Fruit fly (Drosophila melanogaster) whole organism, embryonic: ENCODE measurements around the gene Prosalpha3T.

Experiments
- Bdp1 ChIP-seq: fragments of 200-800 bp; sonication (Bioruptor generic); optimal IDR thresholded peaks from 3 replicates; lab custom pipeline; 2016; ENCODE audit warnings: missing biosample characterization, missing genetic modification characterization
- CG10209 ChIP-seq: fragments of 200-800 bp; sonication (Bioruptor generic); optimal IDR thresholded peaks from 3 replicates; lab custom pipeline; 2017; ENCODE audit warnings: missing biosample characterization, mild to moderate bottlenecking, missing genetic modification characterization, missing genetic modification reagents
- CG12769 ChIP-seq: fragments of 200-800 bp; sonication (Bioruptor generic); optimal IDR thresholded peaks from 2 replicates; lab custom pipeline; 2019; ENCODE audit warnings: missing biosample characterization, mild to moderate bottlenecking, missing genetic modification characterization, moderate library complexity
- CG12942 ChIP-seq: fragments of 200-800 bp; sonication (Bioruptor generic); optimal IDR thresholded peaks from 3 replicates; lab custom pipeline; 2016; ENCODE audit warnings: missing biosample characterization, missing genetic modification characterization
- CG13894 ChIP-seq: fragments of 200-800 bp; sonication (Bioruptor generic); optimal IDR thresholded peaks from 3 replicates; lab custom pipeline; 2018; ENCODE audit warnings: missing biosample characterization, mild to moderate bottlenecking, missing genetic modification characterization, moderate library complexity
- CG15601 ChIP-seq: fragments of 200-800 bp; sonication (Bioruptor generic); optimal IDR thresholded peaks from 3 replicates; lab custom pipeline; 2019; ENCODE audit warnings: missing biosample characterization, mild to moderate bottlenecking, missing genetic modification characterization, moderate library complexity
- CG1602 ChIP-seq: fragments of 200-800 bp; sonication (Bioruptor generic); optimal IDR thresholded peaks from 3 replicates; lab custom pipeline; 2016; ENCODE audit warnings: missing biosample characterization, missing genetic modification characterization
- CG1792 ChIP-seq: fragments of 200-800 bp; sonication (Bioruptor generic); optimal IDR thresholded peaks from 2 replicates; lab custom pipeline; 2016; ENCODE audit warnings: missing biosample characterization, missing genetic modification characterization
- CG2712 ChIP-seq: fragments of 200-800 bp; optimal IDR thresholded peaks from 3 replicates; lab custom pipeline; 2019; ENCODE audit warnings: missing biosample characterization, mild to moderate bottlenecking, missing genetic modification characterization, moderate library complexity
- CG3163 ChIP-seq: fragments of 200-800 bp; sonication (Bioruptor generic); optimal IDR thresholded peaks from 3 replicates; lab custom pipeline; 2016; ENCODE audit warnings: missing biosample characterization, missing genetic modification characterization
- CG34422 ChIP-seq: fragments of 200-800 bp; sonication (Bioruptor generic); IDR thresholded peaks from 3 replicates; pipeline ENCODE4 v1.3.6; 2022; ENCODE audit warnings: missing biosample characterization, missing genetic modification characterization
- CG5245 ChIP-seq: fragments of 200-800 bp; sonication (Bioruptor generic); optimal IDR thresholded peaks from 3 replicates; lab custom pipeline; 2016; ENCODE audit warnings: missing biosample characterization, missing genetic modification characterization
- CG5953 ChIP-seq: fragments of 200-800 bp; sonication (Bioruptor generic); IDR thresholded peaks from 2 replicates; pipeline ENCODE4 v1.3.6; 2022; ENCODE audit warnings: missing biosample characterization, missing genetic modification characterization
- CG6791 ChIP-seq: fragments of 200-800 bp; sonication (Bioruptor generic); IDR thresholded peaks from 3 replicates; pipeline ENCODE4 v1.3.6; 2022; ENCODE audit warnings: missing biosample characterization, missing genetic modification characterization; ENCODE audit not compliant: partially characterized antibody
- CG6813 ChIP-seq: fragments of 200-800 bp; sonication (Bioruptor generic); optimal IDR thresholded peaks from 2 replicates; lab custom pipeline; 2017; ENCODE audit warnings: missing biosample characterization, missing genetic modification characterization, mild to moderate bottlenecking, moderate library complexity, missing genetic modification reagents
- CG7372 ChIP-seq: fragments of 200-800 bp; sonication (Bioruptor generic); IDR thresholded peaks from 2 replicates; pipeline ENCODE4 v1.3.6; 2022; ENCODE audit warnings: missing biosample characterization, missing genetic modification characterization
- CG7928 ChIP-seq: fragments of 200-800 bp; sonication (Bioruptor generic); optimal IDR thresholded peaks from 2 replicates; lab custom pipeline; 2017; ENCODE audit warnings: missing biosample characterization, mild to moderate bottlenecking, missing genetic modification characterization
- CG9437 ChIP-seq: fragments of 200-800 bp; sonication (Bioruptor generic); optimal IDR thresholded peaks from 2 replicates; lab custom pipeline; 2018; ENCODE audit warnings: missing biosample characterization, mild to moderate bottlenecking, missing genetic modification characterization
- Dad ChIP-seq: fragments of 200-800 bp; sonication (Bioruptor generic); optimal IDR thresholded peaks from 3 replicates; lab custom pipeline; 2016; ENCODE audit warnings: missing biosample characterization, missing genetic modification characterization
- Deaf1 ChIP-seq: fragments of 200-800 bp; optimal IDR thresholded peaks from 3 replicates; lab custom pipeline; 2019; ENCODE audit warnings: missing biosample characterization, mild to moderate bottlenecking, missing genetic modification characterization, moderate library complexity
- Doc2 ChIP-seq: fragments of 200-800 bp; sonication (Bioruptor generic); IDR thresholded peaks from 2 replicates; pipeline ENCODE4 v1.3.6; 2022; ENCODE audit warnings: missing biosample characterization, missing genetic modification characterization
- ERR ChIP-seq: fragments of 200-800 bp; sonication (Bioruptor generic); optimal IDR thresholded peaks from 2 replicates; lab custom pipeline; 2016; ENCODE audit warnings: missing biosample characterization, missing genetic modification characterization
- Ets97D ChIP-seq: fragments of 200-800 bp; sonication (Bioruptor generic); optimal IDR thresholded peaks from 3 replicates; lab custom pipeline; 2016; ENCODE audit warnings: missing biosample characterization, missing genetic modification characterization
- Fer2 ChIP-seq: fragments of 200-800 bp; sonication (Bioruptor generic); optimal IDR thresholded peaks from 2 replicates; lab custom pipeline; 2018; ENCODE audit warnings: missing biosample characterization, mild to moderate bottlenecking, missing genetic modification characterization, moderate library complexity
- Gug ChIP-seq: fragments of 200-800 bp; sonication (Bioruptor generic); IDR thresholded peaks from 4 replicates; pipeline ENCODE4 v1.3.6; 2022; ENCODE audit warnings: missing biosample characterization, missing genetic modification characterization
- H2.0 ChIP-seq: fragments of 200-800 bp; sonication (Bioruptor generic); IDR thresholded peaks from 2 replicates; pipeline ENCODE4 v1.3.6; 2022; ENCODE audit warnings: missing biosample characterization, missing genetic modification characterization
- Hr39 ChIP-seq: fragments of >200 bp; optimal IDR thresholded peaks from 2 replicates; lab custom pipeline; 2017
- Lhr ChIP-seq: fragments of 200-800 bp; sonication (Bioruptor generic); optimal IDR thresholded peaks from 3 replicates; lab custom pipeline; 2017; ENCODE audit warnings: mild to moderate bottlenecking, missing biosample characterization, missing genetic modification reagents, missing genetic modification characterization
- Neu2 ChIP-seq: fragments of 200-800 bp; sonication (Bioruptor generic); optimal IDR thresholded peaks from 3 replicates; lab custom pipeline; 2016; ENCODE audit warnings: missing biosample characterization, missing genetic modification characterization, borderline replicate concordance
- Rx ChIP-seq: fragments of 200-800 bp; sonication (Bioruptor generic); IDR thresholded peaks from 2 replicates; pipeline ENCODE4 v1.3.6; 2022; ENCODE audit warnings: missing biosample characterization, missing genetic modification characterization
- Sin3A ChIP-seq: fragments of >200 bp; optimal IDR thresholded peaks from 2 replicates; lab custom pipeline; 2018
- Tbp ChIP-seq: fragments of >200 bp; optimal IDR thresholded peaks from 2 replicates; lab custom pipeline; 2018; ENCODE audit warnings: missing biosample characterization, missing genetic modification characterization
- Trl ChIP-seq, 3 experiments: fragments of >200 bp in 2 of 3; fragments of 200-800 bp in 1 of 3; sonication (Bioruptor generic) in 1 of 3; optimal IDR thresholded peaks; 2 replicates in 1 of 3; 3 replicates in 2 of 3; lab custom pipeline; 2016 to 2017; ENCODE audit warnings: missing biosample characterization in 1 of 3, missing genetic modification characterization in 1 of 3
- ab ChIP-seq: fragments of 200-800 bp; sonication (Bioruptor generic); optimal IDR thresholded peaks from 2 replicates; lab custom pipeline; 2016; ENCODE audit warnings: missing biosample characterization, missing genetic modification characterization
- ato ChIP-seq: fragments of 200-800 bp; sonication (Bioruptor generic); IDR thresholded peaks from 2 replicates; pipeline ENCODE4 v1.3.6; 2022; ENCODE audit warnings: missing biosample characterization, missing genetic modification characterization; ENCODE audit not compliant: partially characterized antibody
- bsh ChIP-seq, 2 experiments: fragments of 200-800 bp; sonication (Bioruptor generic); optimal IDR thresholded peaks; 2 replicates each; lab custom pipeline; 2017 to 2018; ENCODE audit warnings: mild to moderate bottlenecking in 2 of 2, missing biosample characterization in 2 of 2, missing genetic modification characterization in 2 of 2, moderate library complexity in 1 of 2
- chinmo ChIP-seq: fragments of 200-800 bp; sonication (Bioruptor generic); IDR thresholded peaks from 4 replicates; pipeline ENCODE4 v1.3.6; 2022; ENCODE audit warnings: missing biosample characterization, missing genetic modification characterization; ENCODE audit not compliant: partially characterized antibody
- crol ChIP-seq: fragments of 200-800 bp; sonication (Bioruptor generic); IDR thresholded peaks from 2 replicates; pipeline ENCODE4 v1.3.6; 2022; ENCODE audit warnings: missing biosample characterization, missing genetic modification characterization
- cwo ChIP-seq: fragments of 200-800 bp; sonication (Bioruptor generic); optimal IDR thresholded peaks from 3 replicates; lab custom pipeline; 2017; ENCODE audit warnings: missing biosample characterization, missing genetic modification characterization, mild to moderate bottlenecking, moderate library complexity, missing genetic modification reagents
- emc ChIP-seq: fragments of 200-800 bp; sonication (Bioruptor generic); optimal IDR thresholded peaks from 2 replicates; lab custom pipeline; 2016; ENCODE audit warnings: missing biosample characterization, missing genetic modification characterization
- ewg ChIP-seq: fragments of 200-800 bp; sonication (Bioruptor generic); optimal IDR thresholded peaks from 3 replicates; lab custom pipeline; 2017; ENCODE audit warnings: mild to moderate bottlenecking, missing biosample characterization, missing genetic modification reagents, missing genetic modification characterization
- fd3F ChIP-seq: fragments of 200-800 bp; sonication (Bioruptor generic); optimal IDR thresholded peaks from 2 replicates; lab custom pipeline; 2018; ENCODE audit warnings: missing biosample characterization, mild to moderate bottlenecking, missing genetic modification characterization, moderate library complexity
- grn ChIP-seq: fragments of 200-800 bp; sonication (Bioruptor generic); optimal IDR thresholded peaks from 3 replicates; lab custom pipeline; 2017; ENCODE audit warnings: missing biosample characterization, missing genetic modification characterization
- mirr ChIP-seq: fragments of 200-800 bp; sonication (Bioruptor generic); optimal IDR thresholded peaks from 3 replicates; lab custom pipeline; 2018; ENCODE audit warnings: missing biosample characterization, mild to moderate bottlenecking, missing genetic modification characterization
- psq ChIP-seq: fragments of 200-800 bp; sonication (Bioruptor generic); optimal IDR thresholded peaks from 2 replicates; lab custom pipeline; 2017; ENCODE audit warnings: missing biosample characterization, missing genetic modification characterization
- pum ChIP-seq: fragments of 200-800 bp; sonication (Bioruptor generic); optimal IDR thresholded peaks from 2 replicates; lab custom pipeline; 2016; ENCODE audit warnings: missing biosample characterization, missing genetic modification characterization
- scrt ChIP-seq: fragments of 200-800 bp; sonication (Bioruptor generic); optimal IDR thresholded peaks from 2 replicates; lab custom pipeline; 2018; ENCODE audit warnings: missing biosample characterization, mild to moderate bottlenecking, missing genetic modification characterization, moderate library complexity
- slp2 ChIP-seq: fragments of 200-800 bp; sonication (Bioruptor generic); optimal IDR thresholded peaks from 2 replicates; lab custom pipeline; 2016; ENCODE audit warnings: missing biosample characterization, missing genetic modification characterization
- ssp ChIP-seq: fragments of 200-800 bp; sonication (Bioruptor generic); IDR thresholded peaks from 2 replicates; pipeline ENCODE4 v1.3.6; 2022; ENCODE audit warnings: missing biosample characterization, missing genetic modification characterization
- vvl ChIP-seq: fragments of 200-800 bp; sonication (Bioruptor generic); IDR thresholded peaks from 2 replicates; pipeline ENCODE4 v1.3.6; 2022; ENCODE audit warnings: missing biosample characterization, missing genetic modification characterization
- wek ChIP-seq: fragments of 200-800 bp; sonication (Bioruptor generic); optimal IDR thresholded peaks from 3 replicates; lab custom pipeline; 2018; ENCODE audit warnings: missing biosample characterization, mild to moderate bottlenecking, missing genetic modification characterization, moderate library complexity
- zen ChIP-seq: fragments of 200-800 bp; sonication (Bioruptor generic); optimal IDR thresholded peaks from 3 replicates; lab custom pipeline; 2018; ENCODE audit warnings: missing biosample characterization, mild to moderate bottlenecking, missing genetic modification characterization, moderate library complexity

Gene Prosalpha3T

DNA sequence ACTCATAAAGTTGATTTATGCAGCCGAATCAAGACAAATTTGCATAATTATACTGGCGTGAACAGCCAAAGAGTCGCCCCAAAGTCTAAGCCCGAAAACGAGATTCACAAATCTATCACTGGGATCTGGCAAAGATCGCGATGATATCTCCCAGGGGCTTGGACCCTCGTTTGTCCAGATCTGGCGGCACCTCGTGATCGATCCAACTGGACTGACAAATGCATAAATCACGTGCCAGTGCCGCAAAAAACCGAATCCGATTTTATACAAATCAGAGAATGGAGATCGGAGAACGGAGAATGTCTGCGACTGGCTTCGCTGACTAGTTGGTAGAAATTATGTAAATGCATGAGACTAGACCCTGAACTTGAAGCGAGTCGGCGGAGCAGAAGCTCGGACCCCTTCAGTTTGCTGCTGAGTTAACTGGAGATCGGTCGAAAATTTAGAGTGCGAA is 2.6 kb upstream of the Prosalpha3T start, which contains the start of gene CG15554:
TSS of gene CG15554 (plus strand) at position 404 of the 454 bp plus-strand sequence.
- no peak for TF ChIP-seq mirr (GFP tag; lab: Kevin White, UChicago)
- peak; percentile 35 for TF ChIP-seq grn
- no peak for TF ChIP-seq Gug
- no peak for TF ChIP-seq CG15601 (tag; lab: Kevin White, UChicago)
- TF ChIP-seq ato (GFP tag; lab: Robert Waterston, UW), result no peak
- TF ChIP-seq CG6813 (GFP tag; lab: Kevin White, UChicago), result no peak
- no peak for TF ChIP-seq CG10209 (GFP tag; lab: Kevin White, UChicago)
- no peak for TF ChIP-seq fd3F
- no peak for TF ChIP-seq Sin3A (lab: Kevin White, UChicago)
- TF ChIP-seq Bdp1 (GFP tag; lab: Kevin White, UChicago), result no peak
- TF ChIP-seq CG2712 (tag; lab: Kevin White, UChicago), result no peak
- no peak for TF ChIP-seq CG12942 (GFP tag; lab: Kevin White, UChicago)
- no peak for TF ChIP-seq Lhr
- TF ChIP-seq Tbp (GFP tag; lab: Kevin White, UChicago), result no peak
- no peak for TF ChIP-seq CG1792 (GFP tag; lab: Kevin White, UChicago)
- no peak for TF ChIP-seq zen (tag; lab: Kevin White, UChicago)
- no peak for TF ChIP-seq CG5953 (GFP tag; lab: Robert Waterston, UW)
- TF ChIP-seq Dad (GFP tag; lab: Kevin White, UChicago), result no peak
- no peak for TF ChIP-seq bsh (GFP tag; optimal IDR thresholded peaks at IDR 0.05; lab: Kevin White, UChicago)
- no peak for TF ChIP-seq Rx (GFP tag; lab: Robert Waterston, UW)
- no peak for TF ChIP-seq psq
- no peak for TF ChIP-seq Doc2
- TF ChIP-seq CG5245, result no peak
- TF ChIP-seq CG6791 (GFP tag; lab: Robert Waterston, UW), result no peak
- no peak for TF ChIP-seq ab
- TF ChIP-seq CG7928, result no peak
- no peak for TF ChIP-seq CG7372
- no peak for TF ChIP-seq ssp (GFP tag; lab: Robert Waterston, UW)
- peak; percentile 59; the same call in 1 of the 2 replicates for TF ChIP-seq vvl (GFP tag; lab: Robert Waterston, UW)
- no peak for TF ChIP-seq H2.0 (GFP tag; lab: Robert Waterston, UW)
- peak; percentile 57 for TF ChIP-seq cwo (GFP tag; lab: Kevin White, UChicago)
- peak; percentile 75 for TF ChIP-seq CG12769 (tag; lab: Kevin White, UChicago)
- TF ChIP-seq slp2, result no peak
- TF ChIP-seq CG1602 (GFP tag; lab: Kevin White, UChicago), result no peak
- no peak for TF ChIP-seq pum (GFP tag; lab: Kevin White, UChicago)
- TF ChIP-seq CG13894 (tag; lab: Kevin White, UChicago), result peak; percentile 62
- TF ChIP-seq Neu2 (GFP tag; lab: Kevin White, UChicago), result no peak
- no peak for TF ChIP-seq Ets97D (GFP tag; lab: Kevin White, UChicago)
- TF ChIP-seq wek (GFP tag; lab: Kevin White, UChicago), result no peak

DNA sequence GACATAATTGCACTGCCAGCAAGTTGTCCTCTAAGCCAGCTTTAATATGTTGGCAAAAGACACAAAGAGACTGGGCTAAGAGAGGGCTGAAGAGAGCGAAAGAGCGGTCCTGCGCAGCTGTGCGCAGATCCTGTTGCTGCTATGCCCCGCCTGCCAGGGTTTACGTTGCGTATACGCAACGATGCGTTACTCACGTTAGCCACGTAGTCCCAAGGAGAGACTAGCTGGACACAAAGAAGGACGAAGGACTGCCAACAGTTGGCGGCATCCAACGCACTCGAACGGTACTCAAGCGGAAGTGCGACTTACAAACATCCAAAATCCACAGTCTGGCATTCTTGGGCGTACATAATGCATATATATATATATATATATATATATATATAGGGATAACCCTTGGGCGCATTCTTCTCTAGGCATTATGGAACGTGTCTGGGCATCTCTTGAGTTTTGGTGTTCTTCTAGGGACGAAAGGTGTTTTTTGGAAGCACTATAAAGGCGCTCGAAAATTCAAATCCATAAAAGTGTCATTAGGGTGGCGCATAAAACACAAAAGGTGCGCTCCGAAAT is 3.3 kb downstream of the Prosalpha3T start:
- TF ChIP-seq CG3163, result peak; percentile 65
- peak; percentile 50 for TF ChIP-seq CG9437
- peak; percentile 44 for TF ChIP-seq Hr39 (lab: Kevin White, UChicago)
- TF ChIP-seq chinmo (GFP tag; lab: Robert Waterston, UW), result 0 out of 4 replicates have a peak, but pooled peaks have one; percentile 25
- TF ChIP-seq Fer2 (tag; lab: Kevin White, UChicago), result no peak
- TF ChIP-seq Deaf1 (tag; lab: Kevin White, UChicago), result peak; percentile 21
- peak; percentile 92 for TF ChIP-seq CG13894 (tag; lab: Kevin White, UChicago)
- TF ChIP-seq ERR (GFP tag; lab: Kevin White, UChicago), result no peak
- no peak for TF ChIP-seq crol
- TF ChIP-seq emc, result no peak
- peak; percentile 39 for TF ChIP-seq scrt (GFP tag; lab: Kevin White, UChicago)
- peak; percentile 25 for TF ChIP-seq ewg
- TF ChIP-seq Trl (optimal IDR thresholded peaks at IDR 0.05; lab: Kevin White, UChicago), result peak; percentile 12 to 49
- no peak for TF ChIP-seq Trl (GFP tag; optimal IDR thresholded peaks at IDR 0.05; lab: Kevin White, UChicago)
- 0 out of 3 replicates have a peak, but pooled peaks have one; percentile 14 for TF ChIP-seq CG34422 (GFP tag; lab: Robert Waterston, UW)
